Worm (Caenorhabditis elegans): ENCODE results near the gene alp-1.

- TF ChIP-seq aly-2 (tag; optimal IDR thresholded peaks at IDR 0.05) = no peak
- no peak for TF ChIP-seq T20F7.1 (GFP tag; optimal IDR thresholded peaks at IDR 0.05)
- no peak for TF ChIP-seq unc-39 (tag; optimal IDR thresholded peaks at IDR 0.05)
- no peak for TF ChIP-seq ama-1 (optimal IDR thresholded peaks at IDR 0.05)
- no peak for TF ChIP-seq F37D6.2 (tag; optimal IDR thresholded peaks at IDR 0.05)
- TF ChIP-seq lir-3 (tag; optimal IDR thresholded peaks at IDR 0.05) = no peak
- TF ChIP-seq cey-2 (tag; optimal IDR thresholded peaks at IDR 0.05; ENCODE audit: borderline replicate concordance, insufficient read depth) = no peak
These were observed 54.4 kb downstream of the alp-1 start, which contains the start of gene C27B7.7 for ce11 chrIV:8906743-8907142.

All from whole organism, L4 larva.